Fruit fly (Drosophila melanogaster): ENCODE results near the gene CG13855.

CG13855 gene

dm6 chr3R:22410537-22411360, 5.0 kb downstream of the CG13855 start, which contains the start of the genes CG13850 and lqfR (continued):
- TF ChIP-seq CG9797 (GFP tag; optimal IDR thresholded peaks at IDR 0.05) (peak; percentile 22), Myb (GFP tag; optimal IDR thresholded peaks at IDR 0.05) (peak; percentile 83), vvl (GFP tag; IDR thresholded peaks at IDR 0.05) (no peak; the same call in 1 of the 2 replicates), tgo (GFP tag; IDR thresholded peaks at IDR 0.05) (peak; percentile 57; the same call in 2 of the 3 replicates), oc (tag; optimal IDR thresholded peaks at IDR 0.05) (no peak), ssp (GFP tag; IDR thresholded peaks at IDR 0.05) (peak; percentile 33; the same call in 1 of the 2 replicates), dmrt11E (tag; optimal IDR thresholded peaks at IDR 0.05) (peak; percentile 68), CG4730 (GFP tag; IDR thresholded peaks at IDR 0.05) (no peak), Max (GFP tag; optimal IDR thresholded peaks at IDR 0.05) (peak; percentile 86), en (GFP tag; optimal IDR thresholded peaks at IDR 0.05) (peak; percentile 54), H15 (GFP tag; IDR thresholded peaks at IDR 0.05) (no peak; the same call in 1 of the 3 replicates), pnt (GFP tag; optimal IDR thresholded peaks at IDR 0.05) (peak; percentile 61), bab2 (GFP tag; optimal IDR thresholded peaks at IDR 0.05) (peak; percentile 68), CG3838 (GFP tag; optimal IDR thresholded peaks at IDR 0.05) (peak; percentile 21), CG12219 (GFP tag; optimal IDR thresholded peaks at IDR 0.05) (no peak), caup (GFP tag; optimal IDR thresholded peaks at IDR 0.05; ENCODE audit: severe bottlenecking) (peak; percentile 80), CG12236 (GFP tag; optimal IDR thresholded peaks at IDR 0.05) (peak; percentile 26), pfk (GFP tag; optimal IDR thresholded peaks at IDR 0.05) (peak; percentile 11), CG4360 (GFP tag; IDR thresholded peaks at IDR 0.05) (no peak), seq (GFP tag; IDR thresholded peaks at IDR 0.05) (no peak), CG6254 (GFP tag; optimal IDR thresholded peaks at IDR 0.05) (no peak), CG17328 (GFP tag; IDR thresholded peaks at IDR 0.05) (no peak), sens (GFP tag) (peak; percentile 94), Mad (GFP tag; optimal IDR thresholded peaks at IDR 0.05) (peak; percentile 66), onecut (GFP tag; IDR thresholded peaks at IDR 0.05) (peak; percentile 41; the same call in 1 of the 2 replicates), her (GFP tag; optimal IDR thresholded peaks at IDR 0.05) (peak; percentile 52), CG34422 (GFP tag; IDR thresholded peaks at IDR 0.05) (no peak), aop (GFP tag; IDR thresholded peaks at IDR 0.05) (no peak), CG10462 (GFP tag; optimal IDR thresholded peaks at IDR 0.05) (peak; percentile 58), Hmx (GFP tag; optimal IDR thresholded peaks at IDR 0.05) (peak; percentile 53), yki (optimal IDR thresholded peaks at IDR 0.05) (no peak), CG10565 (GFP tag; optimal IDR thresholded peaks at IDR 0.05) (peak; percentile 12), CG14441 (GFP tag; IDR thresholded peaks at IDR 0.05) (peak; percentile 43; the same call in 1 of the 2 replicates), Abd-B (GFP tag; optimal IDR thresholded peaks at IDR 0.05) (peak; percentile 79), Lpt (GFP tag; optimal IDR thresholded peaks at IDR 0.05) (no peak), CG12299 (tag; optimal IDR thresholded peaks at IDR 0.05) (peak; percentile 40), al (GFP tag; IDR thresholded peaks at IDR 0.05) (peak; percentile 60; the same call in 1 of the 2 replicates), ase (GFP tag; IDR thresholded peaks at IDR 0.05) (0 out of 3 replicates have a peak, but pooled peaks have one; percentile 39), CG16815 (GFP tag; optimal IDR thresholded peaks at IDR 0.05) (peak; percentile 83), otp (GFP tag; IDR thresholded peaks at IDR 0.05) (no peak), zen (tag; optimal IDR thresholded peaks at IDR 0.05) (peak; percentile 29), Meics (GFP tag; optimal IDR thresholded peaks at IDR 0.05) (peak; percentile 71), CG43689 (GFP tag; IDR thresholded peaks at IDR 0.05) (no peak; the same call in 1 of the 2 replicates), Ets97D (GFP tag; optimal IDR thresholded peaks at IDR 0.05) (peak; percentile 70), CG15479 (GFP tag; optimal IDR thresholded peaks at IDR 0.05) (no peak), btn (GFP tag; optimal IDR thresholded peaks at IDR 0.05) (no peak), CG30403 (GFP tag; optimal IDR thresholded peaks at IDR 0.05) (peak; percentile 91), sob (GFP tag; IDR thresholded peaks at IDR 0.05) (peak; percentile 82), phol (tag; optimal IDR thresholded peaks at IDR 0.05) (peak; percentile 75), CG18476 (GFP tag; optimal IDR thresholded peaks at IDR 0.05) (peak; percentile 89)
